Fruit fly (Drosophila melanogaster) whole organism, embryonic: ENCODE data around the gene Tep4.
A peak's percentile ranks its signal among the peaks of the same experiment; 100 is the strongest.

Experiments
- Abd-B ChIP-seq: fragments of 200-800 bp; sonication (Bioruptor generic); optimal IDR thresholded peaks from 2 replicates; lab custom pipeline; 2018; ENCODE audit warnings: missing biosample characterization, mild to moderate bottlenecking, missing genetic modification characterization, moderate library complexity
- CG12744 ChIP-seq: fragments of 200-800 bp; sonication (Bioruptor generic); optimal IDR thresholded peaks from 2 replicates; lab custom pipeline; 2016; ENCODE audit warnings: missing biosample characterization, missing genetic modification characterization
- CG13123 ChIP-seq: fragments of 200-800 bp; sonication (Bioruptor generic); optimal IDR thresholded peaks from 2 replicates; lab custom pipeline; 2016; ENCODE audit warnings: missing biosample characterization, missing genetic modification characterization
- CG13894 ChIP-seq: fragments of 200-800 bp; sonication (Bioruptor generic); optimal IDR thresholded peaks from 3 replicates; lab custom pipeline; 2018; ENCODE audit warnings: missing biosample characterization, mild to moderate bottlenecking, missing genetic modification characterization, moderate library complexity
- CG15601 ChIP-seq: fragments of 200-800 bp; sonication (Bioruptor generic); optimal IDR thresholded peaks from 3 replicates; lab custom pipeline; 2019; ENCODE audit warnings: missing biosample characterization, mild to moderate bottlenecking, missing genetic modification characterization, moderate library complexity
- CG16779 ChIP-seq: fragments of 200-800 bp; sonication (Bioruptor generic); IDR thresholded peaks from 2 replicates; pipeline ENCODE4 v1.3.6; 2022; ENCODE audit warnings: missing biosample characterization, missing genetic modification characterization
- CG16863 ChIP-seq: fragments of 200-800 bp; sonication (Bioruptor generic); optimal IDR thresholded peaks from 3 replicates; lab custom pipeline; 2016; ENCODE audit warnings: missing biosample characterization, missing genetic modification characterization
- CG17612 ChIP-seq: fragments of 200-800 bp; sonication (Bioruptor generic); IDR thresholded peaks from 2 replicates; pipeline ENCODE4 v1.3.6; 2022; ENCODE audit warnings: missing biosample characterization, missing genetic modification characterization
- CG2116 ChIP-seq: fragments of 200-800 bp; sonication (Bioruptor generic); optimal IDR thresholded peaks from 3 replicates; lab custom pipeline; 2018; ENCODE audit warnings: missing biosample characterization, mild to moderate bottlenecking, missing genetic modification characterization
- CG2712 ChIP-seq: fragments of 200-800 bp; optimal IDR thresholded peaks from 3 replicates; lab custom pipeline; 2019; ENCODE audit warnings: missing biosample characterization, mild to moderate bottlenecking, missing genetic modification characterization, moderate library complexity
- CG30403 ChIP-seq: fragments of 200-800 bp; sonication (Bioruptor generic); optimal IDR thresholded peaks from 3 replicates; lab custom pipeline; 2016; ENCODE audit warnings: missing biosample characterization, missing genetic modification characterization
- CG31365 ChIP-seq: fragments of 200-800 bp; sonication (Bioruptor generic); optimal IDR thresholded peaks from 2 replicates; lab custom pipeline; 2018; ENCODE audit warnings: missing biosample characterization, mild to moderate bottlenecking, missing genetic modification characterization
- CG3163 ChIP-seq: fragments of 200-800 bp; sonication (Bioruptor generic); optimal IDR thresholded peaks from 3 replicates; lab custom pipeline; 2016; ENCODE audit warnings: missing biosample characterization, missing genetic modification characterization
- CG32532 ChIP-seq: fragments of 200-800 bp; sonication (Bioruptor generic); IDR thresholded peaks from 2 replicates; pipeline ENCODE4 v1.3.6; 2022; ENCODE audit warnings: missing biosample characterization, missing genetic modification characterization
- CG4730 ChIP-seq: fragments of 200-800 bp; sonication (Bioruptor generic); IDR thresholded peaks from 2 replicates; pipeline ENCODE4 v1.3.6; 2022; ENCODE audit warnings: missing biosample characterization, missing genetic modification characterization
- CG6272 ChIP-seq: fragments of 200-800 bp; sonication (Bioruptor generic); IDR thresholded peaks from 2 replicates; pipeline ENCODE4 v1.3.6; 2022; ENCODE audit warnings: missing biosample characterization, missing genetic modification characterization
- CG6654 ChIP-seq: fragments of 200-800 bp; sonication (Bioruptor generic); optimal IDR thresholded peaks from 2 replicates; lab custom pipeline; 2017; ENCODE audit warnings: missing biosample characterization, mild to moderate bottlenecking, missing genetic modification characterization
- CG7928 ChIP-seq: fragments of 200-800 bp; sonication (Bioruptor generic); optimal IDR thresholded peaks from 2 replicates; lab custom pipeline; 2017; ENCODE audit warnings: missing biosample characterization, mild to moderate bottlenecking, missing genetic modification characterization
- CG7963 ChIP-seq: fragments of 200-800 bp; sonication (Bioruptor generic); IDR thresholded peaks from 3 replicates; pipeline ENCODE4 v1.3.6; 2022; ENCODE audit warnings: missing biosample characterization, missing genetic modification characterization; ENCODE audit not compliant: partially characterized antibody
- CG8944 ChIP-seq: fragments of 200-800 bp; sonication (Bioruptor generic); optimal IDR thresholded peaks from 3 replicates; lab custom pipeline; 2016; ENCODE audit warnings: missing biosample characterization, missing genetic modification characterization
- CG9797 ChIP-seq: fragments of 200-800 bp; sonication (Bioruptor generic); optimal IDR thresholded peaks from 3 replicates; lab custom pipeline; 2018; ENCODE audit warnings: missing biosample characterization, mild to moderate bottlenecking, missing genetic modification characterization
- Chrac-16 ChIP-seq: fragments of 200-800 bp; sonication (Bioruptor generic); optimal IDR thresholded peaks from 3 replicates; lab custom pipeline; 2016; ENCODE audit warnings: missing biosample characterization, missing genetic modification characterization
- Drgx ChIP-seq: fragments of 200-800 bp; sonication (Bioruptor generic); IDR thresholded peaks from 2 replicates; pipeline ENCODE4 v1.3.6; 2022; ENCODE audit warnings: missing biosample characterization, missing genetic modification characterization
- E2f1 ChIP-seq: fragments of 200-800 bp; sonication (Bioruptor generic); IDR thresholded peaks from 2 replicates; pipeline ENCODE4 v1.3.6; 2022; ENCODE audit warnings: missing biosample characterization, missing genetic modification characterization
- Ets65A ChIP-seq: fragments of 200-800 bp; sonication (Bioruptor generic); peaks from one replicate; lab custom pipeline; 2016; ENCODE audit warnings: missing biosample characterization, missing genetic modification characterization
- Gsc ChIP-seq: fragments of 200-800 bp; sonication (Bioruptor generic); IDR thresholded peaks from 2 replicates; pipeline ENCODE4 v1.3.6; 2022; ENCODE audit warnings: missing biosample characterization, missing genetic modification characterization
- Hsf ChIP-seq: fragments of 200-800 bp; sonication (Bioruptor generic); optimal IDR thresholded peaks from 3 replicates; lab custom pipeline; 2016; ENCODE audit warnings: missing biosample characterization, missing genetic modification characterization
- Lim3 ChIP-seq: fragments of 200-800 bp; sonication (Bioruptor generic); IDR thresholded peaks from 2 replicates; pipeline ENCODE4 v1.3.6; 2022; ENCODE audit warnings: missing biosample characterization, missing genetic modification characterization
- NC2α ChIP-seq: fragments of 200-800 bp; sonication (Bioruptor generic); optimal IDR thresholded peaks from 2 replicates; lab custom pipeline; 2016; ENCODE audit warnings: missing biosample characterization, missing genetic modification characterization
- Scr ChIP-seq: fragments of 200-800 bp; sonication (Bioruptor generic); IDR thresholded peaks from 2 replicates; pipeline ENCODE4 v1.3.6; 2022; ENCODE audit warnings: missing biosample characterization, missing genetic modification characterization; ENCODE audit not compliant: partially characterized antibody
- TFAM ChIP-seq: fragments of 200-800 bp; sonication (Bioruptor generic); optimal IDR thresholded peaks from 2 replicates; lab custom pipeline; 2017; ENCODE audit warnings: missing biosample characterization, missing genetic modification characterization, inconsistent platforms
- abd-A ChIP-seq: fragments of 200-800 bp; sonication (Bioruptor generic); optimal IDR thresholded peaks from 3 replicates; lab custom pipeline; 2019; ENCODE audit warnings: missing biosample characterization, mild to moderate bottlenecking, missing genetic modification characterization, moderate library complexity
- bab2 ChIP-seq: fragments of 200-800 bp; sonication (Bioruptor generic); optimal IDR thresholded peaks from 2 replicates; lab custom pipeline; 2016; ENCODE audit warnings: missing biosample characterization, missing genetic modification characterization
- btn ChIP-seq: fragments of 200-800 bp; sonication (Bioruptor generic); optimal IDR thresholded peaks from 2 replicates; lab custom pipeline; 2016; ENCODE audit warnings: missing biosample characterization, missing genetic modification characterization
- chn ChIP-seq: fragments of 200-800 bp; sonication (Bioruptor generic); optimal IDR thresholded peaks from 2 replicates; lab custom pipeline; 2016; ENCODE audit warnings: missing biosample characterization, missing genetic modification characterization
- corto ChIP-seq: fragments of 200-800 bp; sonication (Bioruptor generic); optimal IDR thresholded peaks from 2 replicates; lab custom pipeline; 2016; ENCODE audit warnings: missing biosample characterization, mild to moderate bottlenecking, missing genetic modification characterization, moderate library complexity
- da ChIP-seq: fragments of 200-800 bp; sonication (Bioruptor generic); optimal IDR thresholded peaks from 2 replicates; lab custom pipeline; 2016; ENCODE audit warnings: missing biosample characterization, missing genetic modification characterization
- dmrt11E ChIP-seq: fragments of 200-800 bp; sonication (Bioruptor generic); optimal IDR thresholded peaks from 3 replicates; lab custom pipeline; 2018; ENCODE audit warnings: missing biosample characterization, mild to moderate bottlenecking, missing genetic modification characterization, moderate library complexity
- ems ChIP-seq: fragments of 200-800 bp; sonication (Bioruptor generic); optimal IDR thresholded peaks from 3 replicates; lab custom pipeline; 2016; ENCODE audit warnings: missing biosample characterization, missing genetic modification characterization
- gce ChIP-seq: fragments of 200-800 bp; sonication (Bioruptor generic); IDR thresholded peaks from 3 replicates; pipeline ENCODE4 v1.3.6; 2022; ENCODE audit warnings: missing biosample characterization, missing genetic modification characterization
- gt ChIP-seq: fragments of 200-800 bp; sonication (Bioruptor generic); IDR thresholded peaks from 2 replicates; pipeline ENCODE4 v1.3.6; 2022; ENCODE audit warnings: missing biosample characterization, missing genetic modification characterization
- ham ChIP-seq: fragments of 200-800 bp; sonication (Bioruptor generic); IDR thresholded peaks from 2 replicates; pipeline ENCODE4 v1.3.6; 2022; ENCODE audit warnings: missing biosample characterization, missing genetic modification characterization
- hb ChIP-seq: fragments of 200-800 bp; sonication (Bioruptor generic); IDR thresholded peaks from 3 replicates; pipeline ENCODE4 v1.3.6; 2022; ENCODE audit warnings: missing biosample characterization, missing genetic modification characterization; ENCODE audit not compliant: partially characterized antibody
- lbe ChIP-seq: fragments of 200-800 bp; sonication (Bioruptor generic); optimal IDR thresholded peaks from 2 replicates; lab custom pipeline; 2016; ENCODE audit warnings: missing biosample characterization, mild to moderate bottlenecking, missing genetic modification characterization
- pan ChIP-seq, 4 experiments: fragments of >200 bp in 3 of 4; fragments of 200-800 bp in 1 of 4; sonication (Bioruptor generic) in 1 of 4; optimal IDR thresholded peaks in 3 of 4; IDR thresholded peaks in 1 of 4; 2 replicates each; pipeline versions ENCODE4 v1.3.6 to Lab custom; 2017 to 2022; ENCODE audit warnings: missing biosample characterization in 2 of 4, missing genetic modification characterization in 2 of 4, mixed read lengths in 1 of 4
- pb ChIP-seq: fragments of 200-800 bp; sonication (Bioruptor generic); optimal IDR thresholded peaks from 3 replicates; lab custom pipeline; 2016; ENCODE audit warnings: missing biosample characterization, missing genetic modification characterization
- trh ChIP-seq: fragments of 200-800 bp; sonication (Bioruptor generic); optimal IDR thresholded peaks from 2 replicates; lab custom pipeline; 2016; ENCODE audit warnings: missing biosample characterization, missing genetic modification characterization
- ttk ChIP-seq: fragments of 200-800 bp; sonication (Bioruptor generic); IDR thresholded peaks from 2 replicates; pipeline ENCODE4 v2.1.2; 2022; ENCODE audit warnings: missing biosample characterization, missing genetic modification characterization
- vfl ChIP-seq: fragments of 200-800 bp; sonication (Bioruptor generic); optimal IDR thresholded peaks from 2 replicates; lab custom pipeline; 2016; ENCODE audit warnings: missing biosample characterization, missing genetic modification characterization
- vvl ChIP-seq: fragments of 200-800 bp; sonication (Bioruptor generic); IDR thresholded peaks from 2 replicates; pipeline ENCODE4 v1.3.6; 2022; ENCODE audit warnings: missing biosample characterization, missing genetic modification characterization

The Tep4 gene

dm6 chr2L:19575626-19576298 is 27.5 kb downstream of the Tep4 start (continued):
- TF ChIP-seq dmrt11E (tag; lab: Kevin White, UChicago) (peak; percentile 95), Abd-B (GFP tag; lab: Kevin White, UChicago) (peak; percentile 97), hb (no peak), CG9797 (GFP tag; lab: Kevin White, UChicago) (peak; percentile 51), CG2712 (tag; lab: Kevin White, UChicago) (peak; percentile 98), TFAM (GFP tag; lab: Kevin White, UChicago) (peak; percentile 76), pan (optimal IDR thresholded peaks at IDR 0.05; lab: Kevin White, UChicago) (no peak), pan (GFP tag; optimal IDR thresholded peaks at IDR 0.05 in 1 of 2, IDR thresholded peaks at IDR 0.05 in 1 of 2) (peak in 1 of 2 experiments; percentile 95), chn (peak; percentile 98), abd-A (tag; lab: Kevin White, UChicago) (peak; percentile 90), CG7963 (no peak), CG13894 (tag; lab: Kevin White, UChicago) (peak; percentile 75), CG31365 (tag; lab: Kevin White, UChicago) (peak; percentile 75), CG3163 (GFP tag; lab: Kevin White, UChicago) (peak; percentile 70), trh (GFP tag; lab: Kevin White, UChicago) (peak; percentile 96), Lim3 (peak; percentile 74; the same call in 1 of the 2 replicates), CG30403 (GFP tag; lab: Kevin White, UChicago) (peak; percentile 99), Chrac-16 (GFP tag; lab: Kevin White, UChicago) (peak; percentile 96), da (GFP tag; lab: Kevin White, UChicago) (peak; percentile 94), btn (GFP tag; lab: Kevin White, UChicago) (peak; percentile 94), gt (GFP tag; lab: Robert Waterston, UW) (peak; percentile 56; the same call in 1 of the 2 replicates), Ets65A (peak; percentile 100), CG16779 (GFP tag; lab: Robert Waterston, UW) (peak; percentile 68), CG2116 (peak; percentile 87), Scr (GFP tag; lab: Robert Waterston, UW) (no peak), CG6654 (GFP tag; lab: Kevin White, UChicago) (peak; percentile 89), CG4730 (GFP tag; lab: Robert Waterston, UW) (peak; percentile 93), pb (GFP tag; lab: Kevin White, UChicago) (peak; percentile 96), CG6272 (GFP tag; lab: Robert Waterston, UW) (peak; percentile 94), E2f1 (GFP tag; lab: Robert Waterston, UW) (peak; percentile 92), CG12744 (GFP tag; lab: Kevin White, UChicago) (peak; percentile 96), Hsf (peak; percentile 98), corto (GFP tag; lab: Kevin White, UChicago) (peak; percentile 73), lbe (GFP tag; lab: Kevin White, UChicago) (peak; percentile 63), ttk (GFP tag; lab: Robert Waterston, UW) (peak; percentile 85), CG16863 (GFP tag; lab: Kevin White, UChicago) (peak; percentile 95), ham (GFP tag; lab: Robert Waterston, UW) (peak; percentile 77), bab2 (GFP tag; lab: Kevin White, UChicago) (peak; percentile 96), Drgx (GFP tag; lab: Robert Waterston, UW) (peak; percentile 95), NC2α (GFP tag; lab: Kevin White, UChicago) (peak; percentile 94), CG17612 (GFP tag; lab: Robert Waterston, UW) (peak; percentile 90), Gsc (GFP tag; lab: Robert Waterston, UW) (no peak), CG8944 (GFP tag; lab: Kevin White, UChicago) (peak; percentile 94), CG15601 (tag; lab: Kevin White, UChicago) (peak; percentile 91), vfl (GFP tag; lab: Kevin White, UChicago) (peak; percentile 94), gce (GFP tag; lab: Robert Waterston, UW) (peak; percentile 57), vvl (GFP tag; lab: Robert Waterston, UW) (peak; percentile 92), ems (GFP tag; lab: Kevin White, UChicago) (peak; percentile 98), CG7928 (GFP tag; lab: Kevin White, UChicago) (peak; percentile 74), CG32532 (peak; percentile 94), CG13123 (GFP tag; lab: Kevin White, UChicago) (peak; percentile 93)
